Worm (Caenorhabditis elegans) whole organism, L4/young adult: ENCODE measurements around the gene C04E6.4.

ENCODE experiments used
- W03F9.2 ChIP-seq: fragments of 150-350 bp; optimal IDR thresholded peaks from 2 replicates; lab custom pipeline; 2014; ENCODE audit warnings: missing biosample characterization, missing genetic modification characterization
- dao-5 ChIP-seq: sonication (generic microtip); optimal IDR thresholded peaks from 2 replicates; lab custom pipeline; 2016; ENCODE audit warnings: missing genotype, missing genetic modification characterization, moderate library complexity, missing compliant biosample characterization
- him-1 ChIP-seq: sonication (generic microtip); optimal IDR thresholded peaks from 2 replicates; lab custom pipeline; 2016; ENCODE audit warnings: missing genotype, missing genetic modification reagents, missing genetic modification characterization, missing compliant biosample characterization

- TF ChIP-seq him-1 (tag; lab: Kevin White, UChicago) (no peak), dao-5 (tag; lab: Kevin White, UChicago) (no peak), W03F9.2 (no peak)
Observed at ce11 chrV:5895021-5895420, 12.2 kb upstream of the C04E6.4 start, which contains the start of gene grd-9.
